Worm (Caenorhabditis elegans) whole organism, L1 larva: ENCODE results near the gene cku-70.
A peak's percentile ranks its signal among the peaks of the same experiment; 100 is the strongest.

Experiments
- Y116A8C.19 ChIP-seq: sonication (generic microtip); optimal IDR thresholded peaks from 2 replicates; lab custom pipeline; 2016; ENCODE audit warnings: missing compliant biosample characterization, missing genetic modification characterization, borderline replicate concordance
- fkh-8 ChIP-seq: sonication (generic microtip); optimal IDR thresholded peaks from 2 replicates; lab custom pipeline; 2016; ENCODE audit warnings: mild to moderate bottlenecking, missing genetic modification characterization, missing compliant biosample characterization
- nhr-12 ChIP-seq: sonication (generic microtip); optimal IDR thresholded peaks from 2 replicates; lab custom pipeline; 2017; ENCODE audit warnings: missing biosample characterization, missing genetic modification characterization
- pag-3 ChIP-seq: sonication (generic microtip); optimal IDR thresholded peaks from 2 replicates; lab custom pipeline; 2017; ENCODE audit warnings: missing genetic modification characterization, mild to moderate bottlenecking, missing compliant biosample characterization, antibody characterized with exemption, borderline replicate concordance; ENCODE audit not compliant: insufficient read depth
- pqm-1 ChIP-seq: sonication (generic microtip); optimal IDR thresholded peaks from 3 replicates; lab custom pipeline; 2017; ENCODE audit warnings: missing biosample characterization, missing genetic modification characterization
- zag-1 ChIP-seq: fragments of 150-350 bp; optimal IDR thresholded peaks from 2 replicates; lab custom pipeline; 2014; ENCODE audit warnings: missing biosample characterization, missing genetic modification characterization

- TF ChIP-seq Y116A8C.19 (tag; lab: Kevin White, UChicago) (peak; percentile 76), nhr-12 (tag; lab: Kevin White, UChicago) (no peak), fkh-8 (tag; lab: Kevin White, UChicago) (peak; percentile 95), pag-3 (tag; lab: Kevin White, UChicago) (no peak), zag-1 (tag; lab: Kevin White, UChicago) (no peak), pqm-1 (no peak)
These were observed 35.3 kb upstream of the cku-70 start, which contains the start of the genes sup-35 and Y48A6C.4 for ce11 chrIII:11119176-11119853.
